Fruit fly (Drosophila melanogaster) whole organism, prepupa: ENCODE data around the gene mus301.
A peak's percentile ranks its signal among the peaks of the same experiment; 100 is the strongest.

Experiments used
- Blimp-1 ChIP-seq: fragments of 200-800 bp; sonication (Bioruptor generic); optimal IDR thresholded peaks from 3 replicates; lab custom pipeline; 2017; ENCODE audit warnings: missing biosample characterization, missing genetic modification characterization, mild to moderate bottlenecking, moderate library complexity, missing genetic modification reagents
- CG10669 ChIP-seq: fragments of 200-800 bp; sonication (Bioruptor generic); optimal IDR thresholded peaks from 3 replicates; lab custom pipeline; 2018; ENCODE audit warnings: missing biosample characterization, mild to moderate bottlenecking, missing genetic modification characterization, moderate library complexity
- CG11294 ChIP-seq: fragments of 200-800 bp; sonication (Bioruptor generic); IDR thresholded peaks from 2 replicates; pipeline ENCODE4 v1.3.6; 2022; ENCODE audit warnings: missing biosample characterization, missing genetic modification characterization
- CG11762 ChIP-seq: fragments of 200-800 bp; sonication (Bioruptor generic); optimal IDR thresholded peaks from 3 replicates; lab custom pipeline; 2016; ENCODE audit warnings: missing biosample characterization, missing genetic modification characterization; ENCODE audit not compliant: insufficient read depth
- CG11902 ChIP-seq: fragments of 200-800 bp; sonication (Bioruptor generic); optimal IDR thresholded peaks from 3 replicates; lab custom pipeline; 2016; ENCODE audit warnings: missing biosample characterization, missing genetic modification characterization
- CG16779 ChIP-seq: fragments of 200-800 bp; sonication (Bioruptor generic); optimal IDR thresholded peaks from 3 replicates; lab custom pipeline; 2017; ENCODE audit warnings: missing biosample characterization, mild to moderate bottlenecking, missing genetic modification characterization
- CG3032 ChIP-seq: fragments of 200-800 bp; optimal IDR thresholded peaks from 2 replicates; lab custom pipeline; 2019; ENCODE audit warnings: missing biosample characterization, mild to moderate bottlenecking, missing genetic modification characterization, moderate library complexity
- CG31627 ChIP-seq: fragments of 200-800 bp; sonication (Bioruptor generic); optimal IDR thresholded peaks from 3 replicates; lab custom pipeline; 2016; ENCODE audit warnings: missing biosample characterization, missing genetic modification characterization
- CG32006 ChIP-seq: fragments of 200-800 bp; sonication (Bioruptor generic); optimal IDR thresholded peaks from 3 replicates; lab custom pipeline; 2017; ENCODE audit warnings: missing biosample characterization, mild to moderate bottlenecking, missing genetic modification characterization
- CG34406 ChIP-seq: fragments of 200-800 bp; sonication (Bioruptor generic); optimal IDR thresholded peaks from 3 replicates; lab custom pipeline; 2016; ENCODE audit warnings: missing biosample characterization, missing genetic modification characterization
- CG4318 ChIP-seq: fragments of 200-800 bp; sonication (Bioruptor generic); optimal IDR thresholded peaks from 3 replicates; lab custom pipeline; 2017; ENCODE audit warnings: missing biosample characterization, mild to moderate bottlenecking, missing genetic modification characterization
- CG6163 ChIP-seq: fragments of 200-800 bp; sonication (Bioruptor generic); IDR thresholded peaks from 3 replicates; pipeline ENCODE4 v1.3.6; 2022; ENCODE audit warnings: missing biosample characterization, missing genetic modification characterization
- CG6276 ChIP-seq: fragments of 200-800 bp; sonication (Bioruptor generic); optimal IDR thresholded peaks from 2 replicates; lab custom pipeline; 2017; ENCODE audit warnings: missing biosample characterization, mild to moderate bottlenecking, missing genetic modification characterization
- CG6792 ChIP-seq: fragments of 200-800 bp; sonication (Bioruptor generic); optimal IDR thresholded peaks from 3 replicates; lab custom pipeline; 2016; ENCODE audit warnings: missing biosample characterization, missing genetic modification characterization
- CG6854 ChIP-seq: fragments of 200-800 bp; sonication (Bioruptor generic); optimal IDR thresholded peaks from 2 replicates; lab custom pipeline; 2017; ENCODE audit warnings: missing biosample characterization, mild to moderate bottlenecking, missing genetic modification characterization
- CG7368 ChIP-seq: fragments of 200-800 bp; sonication (Bioruptor generic); optimal IDR thresholded peaks from 3 replicates; lab custom pipeline; 2016; ENCODE audit warnings: missing biosample characterization, missing genetic modification characterization
- CG8319 ChIP-seq: fragments of 200-800 bp; sonication (Bioruptor generic); optimal IDR thresholded peaks from 3 replicates; lab custom pipeline; 2016; ENCODE audit warnings: missing biosample characterization, missing genetic modification characterization
- CG9139 ChIP-seq: fragments of 200-800 bp; sonication (Bioruptor generic); optimal IDR thresholded peaks from 3 replicates; lab custom pipeline; 2017; ENCODE audit warnings: missing biosample characterization, mild to moderate bottlenecking, missing genetic modification characterization
- Eip75B ChIP-seq: fragments of 200-800 bp; sonication (Bioruptor generic); optimal IDR thresholded peaks from 3 replicates; lab custom pipeline; 2016; ENCODE audit warnings: missing biosample characterization, missing genetic modification characterization
- Eip78C ChIP-seq: fragments of 200-800 bp; sonication (Bioruptor generic); peaks from one replicate; lab custom pipeline; 2016; ENCODE audit warnings: missing biosample characterization, missing genetic modification characterization
- Ets21C ChIP-seq: fragments of 200-800 bp; sonication (Bioruptor generic); optimal IDR thresholded peaks from 3 replicates; lab custom pipeline; 2016; ENCODE audit warnings: missing biosample characterization, missing genetic modification characterization
- Ets96B ChIP-seq: fragments of 200-800 bp; optimal IDR thresholded peaks from 2 replicates; lab custom pipeline; 2019; ENCODE audit warnings: missing biosample characterization, mild to moderate bottlenecking, missing genetic modification characterization, moderate library complexity
- Hr39 ChIP-seq: fragments of 200-800 bp; sonication (Bioruptor generic); optimal IDR thresholded peaks from 2 replicates; lab custom pipeline; 2016; ENCODE audit warnings: missing biosample characterization, missing genetic modification characterization
- Hr4 ChIP-seq: fragments of 200-800 bp; sonication (Bioruptor generic); optimal IDR thresholded peaks from 3 replicates; lab custom pipeline; 2016; ENCODE audit warnings: missing biosample characterization, missing genetic modification characterization
- Lpt ChIP-seq: fragments of 200-800 bp; sonication (Bioruptor generic); optimal IDR thresholded peaks from 3 replicates; lab custom pipeline; 2016; ENCODE audit warnings: missing biosample characterization, missing genetic modification characterization
- Sox14 ChIP-seq: fragments of 200-800 bp; sonication (Bioruptor generic); optimal IDR thresholded peaks from 3 replicates; lab custom pipeline; 2016; ENCODE audit warnings: missing biosample characterization, missing genetic modification characterization
- Sox15 ChIP-seq: fragments of 200-800 bp; sonication (Bioruptor generic); optimal IDR thresholded peaks from 3 replicates; lab custom pipeline; 2016; ENCODE audit warnings: missing biosample characterization, missing genetic modification characterization
- achi ChIP-seq: fragments of 200-800 bp; sonication (Bioruptor generic); optimal IDR thresholded peaks from 3 replicates; lab custom pipeline; 2016; ENCODE audit warnings: missing biosample characterization, missing genetic modification characterization
- acj6 ChIP-seq: fragments of 200-800 bp; sonication (Bioruptor generic); optimal IDR thresholded peaks from 3 replicates; lab custom pipeline; 2016; ENCODE audit warnings: missing biosample characterization, missing genetic modification characterization
- cyc ChIP-seq: fragments of 200-800 bp; sonication (Bioruptor generic); optimal IDR thresholded peaks from 3 replicates; lab custom pipeline; 2016; ENCODE audit warnings: missing biosample characterization, missing genetic modification characterization
- dac ChIP-seq: fragments of 200-800 bp; sonication (Bioruptor generic); optimal IDR thresholded peaks from 2 replicates; lab custom pipeline; 2017; ENCODE audit warnings: missing biosample characterization, mild to moderate bottlenecking, missing genetic modification characterization
- dsx ChIP-seq: fragments of 200-800 bp; optimal IDR thresholded peaks from 3 replicates; lab custom pipeline; 2019; ENCODE audit warnings: missing biosample characterization, mild to moderate bottlenecking, missing genetic modification characterization, moderate library complexity; ENCODE audit not compliant: poor library complexity, severe bottlenecking
- eg ChIP-seq: fragments of 200-800 bp; sonication (Bioruptor generic); IDR thresholded peaks from 3 replicates; pipeline ENCODE4 v1.3.6; 2022; ENCODE audit warnings: missing biosample characterization, missing genetic modification characterization
- esn ChIP-seq: fragments of 200-800 bp; sonication (Bioruptor generic); optimal IDR thresholded peaks from 2 replicates; lab custom pipeline; 2016; ENCODE audit warnings: missing biosample characterization, mild to moderate bottlenecking, missing genetic modification characterization, moderate library complexity
- fd59A ChIP-seq: fragments of 200-800 bp; sonication (Bioruptor generic); optimal IDR thresholded peaks from 2 replicates; lab custom pipeline; 2017; ENCODE audit warnings: missing biosample characterization, mild to moderate bottlenecking, missing genetic modification characterization, missing genetic modification reagents
- fd85E ChIP-seq: fragments of 200-800 bp; sonication (Bioruptor generic); optimal IDR thresholded peaks from 3 replicates; lab custom pipeline; 2016; ENCODE audit warnings: missing biosample characterization, missing genetic modification characterization
- fkh ChIP-seq: fragments of 200-800 bp; sonication (Bioruptor generic); optimal IDR thresholded peaks from 3 replicates; lab custom pipeline; 2017; ENCODE audit warnings: missing biosample characterization, mild to moderate bottlenecking, missing genetic modification characterization, moderate library complexity
- lz ChIP-seq: fragments of 200-800 bp; sonication (Bioruptor generic); optimal IDR thresholded peaks from 3 replicates; lab custom pipeline; 2016; ENCODE audit warnings: missing biosample characterization, missing genetic modification characterization
- net ChIP-seq: fragments of 200-800 bp; sonication (Bioruptor generic); optimal IDR thresholded peaks from 3 replicates; lab custom pipeline; 2016; ENCODE audit warnings: missing biosample characterization, missing genetic modification characterization
- pdm3 ChIP-seq: fragments of 200-800 bp; sonication (Bioruptor generic); optimal IDR thresholded peaks from 3 replicates; lab custom pipeline; 2016; ENCODE audit warnings: missing biosample characterization, missing genetic modification characterization
- salr ChIP-seq, 2 experiments: fragments of 200-800 bp; sonication (Bioruptor generic); optimal IDR thresholded peaks; 3 replicates each; lab custom pipeline; 2016 to 2018; ENCODE audit warnings: missing biosample characterization in 2 of 2, missing genetic modification characterization in 2 of 2, mild to moderate bottlenecking in 1 of 2
- ss ChIP-seq, 2 experiments: fragments of 200-800 bp; sonication (Bioruptor generic); optimal IDR thresholded peaks; 2 replicates in 1 of 2; 3 replicates in 1 of 2; lab custom pipeline; 2017 to 2018; ENCODE audit warnings: mild to moderate bottlenecking in 2 of 2, missing biosample characterization in 2 of 2, missing genetic modification characterization in 2 of 2, moderate library complexity in 1 of 2
- svp ChIP-seq: fragments of 200-800 bp; sonication (Bioruptor generic); peaks from one replicate; lab custom pipeline; 2016; ENCODE audit warnings: missing biosample characterization, missing genetic modification characterization
- topi ChIP-seq: fragments of 200-800 bp; sonication (Bioruptor generic); optimal IDR thresholded peaks from 3 replicates; lab custom pipeline; 2016; ENCODE audit warnings: missing biosample characterization, missing genetic modification characterization
- vri ChIP-seq: fragments of 200-800 bp; sonication (Bioruptor generic); optimal IDR thresholded peaks from 3 replicates; lab custom pipeline; 2016; ENCODE audit warnings: missing biosample characterization, mild to moderate bottlenecking, missing genetic modification characterization

Gene mus301

dm6 chr3L:8180464-8181137 lies 43.0 kb downstream of the mus301 start, which contains the start of the genes mthl7 and Uxs:
Gene mthl7 (minus strand): TSS chr3L:8180514.
Gene Uxs (plus strand): TSS chr3L:8180923.
- TF ChIP-seq fkh (GFP tag; lab: Kevin White, UChicago) (peak; percentile 65), Eip78C (GFP tag; lab: Kevin White, UChicago) (peak; percentile 34), acj6 (no peak), CG3032 (tag; lab: Kevin White, UChicago) (no peak), topi (GFP tag; lab: Kevin White, UChicago) (no peak), net (GFP tag; lab: Kevin White, UChicago) (no peak), CG32006 (GFP tag; lab: Kevin White, UChicago) (no peak), Sox15 (GFP tag; lab: Kevin White, UChicago) (no peak), ss (GFP tag; optimal IDR thresholded peaks at IDR 0.05; lab: Kevin White, UChicago) (no peak), CG10669 (GFP tag; lab: Kevin White, UChicago) (no peak), CG34406 (GFP tag; lab: Kevin White, UChicago) (no peak), CG11762 (no peak), CG4318 (GFP tag; lab: Kevin White, UChicago) (no peak), Sox14 (GFP tag; lab: Kevin White, UChicago) (no peak), fd59A (no peak), CG7368 (GFP tag; lab: Kevin White, UChicago) (no peak), CG6276 (GFP tag; lab: Kevin White, UChicago) (no peak), CG31627 (GFP tag; lab: Kevin White, UChicago) (no peak), Hr39 (GFP tag; lab: Kevin White, UChicago) (no peak), svp (GFP tag; lab: Kevin White, UChicago) (no peak), achi (GFP tag; lab: Kevin White, UChicago) (no peak), CG6854 (peak; percentile 56), Ets96B (no peak), Lpt (GFP tag; lab: Kevin White, UChicago) (no peak)
- TF ChIP-seq, all 60 proteins: peak for 3

dm6 chr3L:8185263-8186227 lies 47.9 kb downstream of the mus301 start:
- TF ChIP-seq CG9139 (GFP tag; lab: Kevin White, UChicago) (no peak), Lpt (GFP tag; lab: Kevin White, UChicago) (peak; percentile 40), esn (GFP tag; lab: Kevin White, UChicago) (peak; percentile 53), salr (GFP tag; optimal IDR thresholded peaks at IDR 0.05; lab: Kevin White, UChicago) (peak; percentile 23 to 29), CG6792 (GFP tag; lab: Kevin White, UChicago) (peak; percentile 63), CG7368 (GFP tag; lab: Kevin White, UChicago) (peak; percentile 64), Hr4 (GFP tag; lab: Kevin White, UChicago) (peak; percentile 74), CG6854 (no peak), CG3032 (tag; lab: Kevin White, UChicago) (peak; percentile 46), Ets21C (peak; percentile 21), CG4318 (GFP tag; lab: Kevin White, UChicago) (peak; percentile 13), eg (GFP tag; lab: Robert Waterston, UW) (peak; percentile 61; the same call in 2 of the 3 replicates), CG16779 (tag; lab: Kevin White, UChicago) (peak; percentile 55), CG6276 (GFP tag; lab: Kevin White, UChicago) (no peak), Eip75B (GFP tag; lab: Kevin White, UChicago) (peak; percentile 63), CG11294 (GFP tag; lab: Robert Waterston, UW) (peak; percentile 32; the same call in 1 of the 2 replicates), CG8319 (peak; percentile 46), fkh (GFP tag; lab: Kevin White, UChicago) (peak; percentile 74), lz (peak; percentile 43), Hr39 (GFP tag; lab: Kevin White, UChicago) (peak; percentile 52), CG11902 (GFP tag; lab: Kevin White, UChicago) (peak; percentile 51), cyc (GFP tag; lab: Kevin White, UChicago) (peak; percentile 31), dsx (peak; percentile 36), Ets96B (peak; percentile 58), svp (GFP tag; lab: Kevin White, UChicago) (peak; percentile 77), fd85E (GFP tag; lab: Kevin White, UChicago) (no peak), vri (GFP tag; lab: Kevin White, UChicago) (peak; percentile 58), dac (GFP tag; lab: Kevin White, UChicago) (peak; percentile 14), CG6163 (GFP tag; lab: Robert Waterston, UW) (peak; percentile 63; the same call in 2 of the 3 replicates), Blimp-1 (no peak), fd59A (peak; percentile 49), pdm3 (GFP tag; lab: Kevin White, UChicago) (peak; percentile 68)
